Fruit fly (Drosophila melanogaster) whole organism, embryonic: Measurements from ENCODE around the gene CG34026.
A peak's percentile ranks its signal among the peaks of the same experiment; 100 is the strongest.

Experiments used
- Ada2b ChIP-seq: fragments of 200-800 bp; sonication (Bioruptor generic); IDR thresholded peaks from 2 replicates; pipeline ENCODE4 v1.3.6; 2022; ENCODE audit warnings: missing biosample characterization, missing genetic modification characterization
- BtbVII ChIP-seq: fragments of 200-800 bp; sonication (Bioruptor generic); optimal IDR thresholded peaks from 3 replicates; lab custom pipeline; 2017; ENCODE audit warnings: missing biosample characterization, mild to moderate bottlenecking, missing genetic modification characterization
- C15 ChIP-seq: fragments of 200-800 bp; sonication (Bioruptor generic); IDR thresholded peaks from 3 replicates; pipeline ENCODE4 v1.3.6; 2022; ENCODE audit warnings: missing biosample characterization, missing genetic modification characterization
- CG10267 ChIP-seq: fragments of 200-800 bp; sonication (Bioruptor generic); optimal IDR thresholded peaks from 2 replicates; lab custom pipeline; 2018; ENCODE audit warnings: missing biosample characterization, mild to moderate bottlenecking, missing genetic modification characterization, moderate library complexity
- CG11093 ChIP-seq: fragments of 200-800 bp; sonication (Bioruptor generic); IDR thresholded peaks from 3 replicates; pipeline ENCODE4 v1.3.6; 2022; ENCODE audit warnings: missing biosample characterization, missing genetic modification characterization
- CG12391 ChIP-seq: fragments of 200-800 bp; sonication (Bioruptor generic); optimal IDR thresholded peaks from 3 replicates; lab custom pipeline; 2018; ENCODE audit warnings: missing biosample characterization, mild to moderate bottlenecking, missing genetic modification characterization, moderate library complexity
- CG13775 ChIP-seq: fragments of 200-800 bp; sonication (Bioruptor generic); optimal IDR thresholded peaks from 3 replicates; lab custom pipeline; 2017; ENCODE audit warnings: missing biosample characterization, mild to moderate bottlenecking, missing genetic modification characterization
- CG14014 ChIP-seq: fragments of 200-800 bp; sonication (Bioruptor generic); IDR thresholded peaks from 2 replicates; pipeline ENCODE4 v1.3.6; 2022; ENCODE audit warnings: missing biosample characterization, missing genetic modification characterization
- CG14710 ChIP-seq: fragments of 200-800 bp; sonication (Bioruptor generic); optimal IDR thresholded peaks from 3 replicates; lab custom pipeline; 2019; ENCODE audit warnings: missing biosample characterization, mild to moderate bottlenecking, missing genetic modification characterization, moderate library complexity
- CG16779 ChIP-seq: fragments of 200-800 bp; sonication (Bioruptor generic); IDR thresholded peaks from 2 replicates; pipeline ENCODE4 v1.3.6; 2022; ENCODE audit warnings: missing biosample characterization, missing genetic modification characterization
- CG18262 ChIP-seq: fragments of 200-800 bp; optimal IDR thresholded peaks from 3 replicates; lab custom pipeline; 2019; ENCODE audit warnings: missing biosample characterization, mild to moderate bottlenecking, missing genetic modification characterization, moderate library complexity
- CG18619 ChIP-seq: fragments of 200-800 bp; sonication (Bioruptor generic); optimal IDR thresholded peaks from 3 replicates; lab custom pipeline; 2017; ENCODE audit warnings: missing biosample characterization, mild to moderate bottlenecking, missing genetic modification characterization
- CG31365 ChIP-seq: fragments of 200-800 bp; sonication (Bioruptor generic); optimal IDR thresholded peaks from 2 replicates; lab custom pipeline; 2018; ENCODE audit warnings: missing biosample characterization, mild to moderate bottlenecking, missing genetic modification characterization
- CG34422 ChIP-seq: fragments of 200-800 bp; sonication (Bioruptor generic); IDR thresholded peaks from 3 replicates; pipeline ENCODE4 v1.3.6; 2022; ENCODE audit warnings: missing biosample characterization, missing genetic modification characterization
- CG42726 ChIP-seq: fragments of 200-800 bp; sonication (Bioruptor generic); IDR thresholded peaks from 2 replicates; pipeline ENCODE4 v1.3.6; 2022; ENCODE audit warnings: missing biosample characterization, missing genetic modification characterization; ENCODE audit not compliant: partially characterized antibody
- CG4360 ChIP-seq: fragments of 200-800 bp; sonication (Bioruptor generic); IDR thresholded peaks from 2 replicates; pipeline ENCODE4 v1.3.6; 2022; ENCODE audit warnings: missing biosample characterization, missing genetic modification characterization
- CG4820 ChIP-seq: fragments of 200-800 bp; sonication (Bioruptor generic); optimal IDR thresholded peaks from 3 replicates; lab custom pipeline; 2016; ENCODE audit warnings: missing biosample characterization, missing genetic modification characterization
- CG6175 ChIP-seq: fragments of 200-800 bp; sonication (Bioruptor generic); IDR thresholded peaks from 3 replicates; pipeline ENCODE4 v1.3.6; 2022; ENCODE audit warnings: missing biosample characterization, missing genetic modification characterization
- CG6854 ChIP-seq: fragments of 200-800 bp; sonication (Bioruptor generic); optimal IDR thresholded peaks from 3 replicates; lab custom pipeline; 2017; ENCODE audit warnings: missing biosample characterization, mild to moderate bottlenecking, missing genetic modification characterization
- CG7271 ChIP-seq: fragments of 200-800 bp; sonication (Bioruptor generic); optimal IDR thresholded peaks from 2 replicates; lab custom pipeline; 2018; ENCODE audit warnings: missing biosample characterization, mild to moderate bottlenecking, missing genetic modification characterization, moderate library complexity
- CG7745 ChIP-seq: fragments of 200-800 bp; sonication (Bioruptor generic); optimal IDR thresholded peaks from 2 replicates; lab custom pipeline; 2018; ENCODE audit warnings: missing biosample characterization, mild to moderate bottlenecking, missing genetic modification characterization, moderate library complexity
- CG8281 ChIP-seq: fragments of 200-800 bp; sonication (Bioruptor generic); optimal IDR thresholded peaks from 2 replicates; lab custom pipeline; 2018; ENCODE audit warnings: missing biosample characterization, mild to moderate bottlenecking, missing genetic modification characterization, moderate library complexity
- CG8478 ChIP-seq: fragments of >200 bp; optimal IDR thresholded peaks from 2 replicates; lab custom pipeline; 2018
- CG9932 ChIP-seq: fragments of 200-800 bp; sonication (Bioruptor generic); IDR thresholded peaks from 2 replicates; pipeline ENCODE4 v1.3.6; 2022; ENCODE audit warnings: missing biosample characterization, missing genetic modification characterization
- CoRest ChIP-seq: fragments of 200-800 bp; sonication (Bioruptor generic); optimal IDR thresholded peaks from 3 replicates; lab custom pipeline; 2018; ENCODE audit warnings: missing biosample characterization, mild to moderate bottlenecking, missing genetic modification characterization, moderate library complexity
- D19A ChIP-seq: fragments of 200-800 bp; optimal IDR thresholded peaks from 3 replicates; lab custom pipeline; 2019; ENCODE audit warnings: missing biosample characterization, mild to moderate bottlenecking, missing genetic modification characterization, moderate library complexity
- Dfd ChIP-seq, 2 experiments: fragments of >200 bp; optimal IDR thresholded peaks; 2 replicates each; lab custom pipeline; 2017; ENCODE audit warnings: missing biosample characterization in 2 of 2, missing genetic modification characterization in 2 of 2
- ERR ChIP-seq: fragments of 200-800 bp; sonication (Bioruptor generic); optimal IDR thresholded peaks from 2 replicates; lab custom pipeline; 2016; ENCODE audit warnings: missing biosample characterization, missing genetic modification characterization
- Eip74EF ChIP-seq, 2 experiments: fragments of 200-800 bp in 1 of 2; fragments of >200 bp in 1 of 2; sonication (Bioruptor generic) in 1 of 2; optimal IDR thresholded peaks; 2 replicates each; lab custom pipeline; 2017 to 2019; ENCODE audit warnings: missing biosample characterization in 2 of 2, missing genetic modification characterization in 2 of 2, mild to moderate bottlenecking in 1 of 2, moderate library complexity in 1 of 2
- MTF-1 ChIP-seq: fragments of 200-800 bp; sonication (Bioruptor generic); optimal IDR thresholded peaks from 2 replicates; lab custom pipeline; 2018; ENCODE audit warnings: missing biosample characterization, mild to moderate bottlenecking, missing genetic modification characterization, borderline replicate concordance
- Mrtf ChIP-seq: fragments of 200-800 bp; sonication (Bioruptor generic); IDR thresholded peaks from 3 replicates; pipeline ENCODE4 v1.3.6; 2022; ENCODE audit warnings: missing biosample characterization, missing genetic modification characterization
- Myb ChIP-seq: fragments of 200-800 bp; sonication (Bioruptor generic); optimal IDR thresholded peaks from 2 replicates; lab custom pipeline; 2016; ENCODE audit warnings: missing biosample characterization, missing genetic modification characterization
- NC2β ChIP-seq: fragments of 200-800 bp; sonication (Bioruptor generic); optimal IDR thresholded peaks from 2 replicates; lab custom pipeline; 2016; ENCODE audit warnings: missing biosample characterization, missing genetic modification characterization
- PHDP ChIP-seq: fragments of 200-800 bp; sonication (Bioruptor generic); optimal IDR thresholded peaks from 3 replicates; lab custom pipeline; 2018; ENCODE audit warnings: missing biosample characterization, mild to moderate bottlenecking, missing genetic modification characterization, moderate library complexity
- Pdp1 ChIP-seq, 2 experiments: fragments of 200-800 bp; sonication (Bioruptor generic); optimal IDR thresholded peaks; 3 replicates each; lab custom pipeline; 2016; ENCODE audit warnings: missing biosample characterization in 2 of 2, missing genetic modification characterization in 2 of 2, mild to moderate bottlenecking in 1 of 2, moderate library complexity in 1 of 2
- Ssrp ChIP-seq: fragments of 200-800 bp; sonication (Bioruptor generic); optimal IDR thresholded peaks from 2 replicates; lab custom pipeline; 2018; ENCODE audit warnings: missing biosample characterization, mild to moderate bottlenecking, missing genetic modification characterization, moderate library complexity
- ase ChIP-seq: fragments of 200-800 bp; sonication (Bioruptor generic); IDR thresholded peaks from 3 replicates; pipeline ENCODE4 v1.3.6; 2022; ENCODE audit warnings: missing biosample characterization, missing genetic modification characterization
- bigmax ChIP-seq: fragments of 200-800 bp; sonication (Bioruptor generic); optimal IDR thresholded peaks from 2 replicates; lab custom pipeline; 2018; ENCODE audit warnings: missing biosample characterization, mild to moderate bottlenecking, missing genetic modification characterization
- bsh ChIP-seq, 2 experiments: fragments of 200-800 bp; sonication (Bioruptor generic); optimal IDR thresholded peaks; 2 replicates each; lab custom pipeline; 2017 to 2018; ENCODE audit warnings: mild to moderate bottlenecking in 2 of 2, missing biosample characterization in 2 of 2, missing genetic modification characterization in 2 of 2, moderate library complexity in 1 of 2
- ewg ChIP-seq: fragments of 200-800 bp; sonication (Bioruptor generic); optimal IDR thresholded peaks from 3 replicates; lab custom pipeline; 2017; ENCODE audit warnings: mild to moderate bottlenecking, missing biosample characterization, missing genetic modification reagents, missing genetic modification characterization
- fd102C ChIP-seq: fragments of 200-800 bp; sonication (Bioruptor generic); optimal IDR thresholded peaks from 2 replicates; lab custom pipeline; 2018; ENCODE audit warnings: missing biosample characterization, mild to moderate bottlenecking, missing genetic modification characterization, moderate library complexity
- grau ChIP-seq: fragments of 200-800 bp; optimal IDR thresholded peaks from 3 replicates; lab custom pipeline; 2019; ENCODE audit warnings: missing biosample characterization, mild to moderate bottlenecking, missing genetic modification characterization, moderate library complexity
- ind ChIP-seq: fragments of 200-800 bp; sonication (Bioruptor generic); optimal IDR thresholded peaks from 3 replicates; lab custom pipeline; 2016; ENCODE audit warnings: missing biosample characterization, missing genetic modification characterization
- org-1 ChIP-seq: fragments of 200-800 bp; sonication (Bioruptor generic); optimal IDR thresholded peaks from 2 replicates; lab custom pipeline; 2017; ENCODE audit warnings: missing biosample characterization, missing genetic modification characterization
- otp ChIP-seq: fragments of 200-800 bp; sonication (Bioruptor generic); IDR thresholded peaks from 3 replicates; pipeline ENCODE4, ENCODE4 v1.3.6; 2022; ENCODE audit warnings: missing biosample characterization, missing genetic modification characterization
- pho ChIP-seq: fragments of 200-800 bp; sonication (Bioruptor generic); optimal IDR thresholded peaks from 2 replicates; lab custom pipeline; 2016; ENCODE audit warnings: missing biosample characterization, missing genetic modification characterization
- phol ChIP-seq: fragments of 200-800 bp; sonication (Bioruptor generic); optimal IDR thresholded peaks from 3 replicates; lab custom pipeline; 2018; ENCODE audit warnings: missing biosample characterization, mild to moderate bottlenecking, missing genetic modification characterization, moderate library complexity
- run ChIP-seq: fragments of 200-800 bp; sonication (Bioruptor generic); optimal IDR thresholded peaks from 3 replicates; lab custom pipeline; 2018; ENCODE audit warnings: missing biosample characterization, mild to moderate bottlenecking, missing genetic modification characterization
- slou ChIP-seq: fragments of 200-800 bp; sonication (Bioruptor generic); optimal IDR thresholded peaks from 3 replicates; lab custom pipeline; 2016; ENCODE audit warnings: missing biosample characterization, missing genetic modification characterization
- tna ChIP-seq: fragments of 200-800 bp; sonication (Bioruptor generic); IDR thresholded peaks from 2 replicates; pipeline ENCODE4 v1.3.6; 2022; ENCODE audit warnings: missing biosample characterization, missing genetic modification characterization; ENCODE audit not compliant: partially characterized antibody
- trem ChIP-seq: fragments of 200-800 bp; optimal IDR thresholded peaks from 3 replicates; lab custom pipeline; 2019; ENCODE audit warnings: missing biosample characterization, mild to moderate bottlenecking, missing genetic modification characterization, moderate library complexity

CG34026 gene

DNA sequence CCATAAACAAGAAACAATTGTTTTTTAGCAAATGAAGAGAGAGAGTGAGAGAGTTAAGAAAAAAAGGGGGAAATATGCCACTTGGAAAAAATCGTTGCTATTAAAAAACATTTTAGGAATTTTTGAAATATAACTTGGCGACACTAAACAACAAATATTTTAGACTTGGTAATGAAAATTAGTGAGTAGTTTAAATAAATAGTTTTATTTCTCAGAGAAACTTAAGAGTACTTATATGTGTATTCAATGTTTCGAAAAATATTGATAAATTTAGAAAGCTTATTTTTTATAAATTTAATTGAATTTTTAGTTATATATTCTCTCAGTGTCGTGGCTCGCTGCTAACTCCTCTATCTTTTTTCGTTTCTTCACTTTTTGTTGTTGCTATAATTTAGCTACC, 47.7 kb upstream of the CG34026 start (continued):
- TF ChIP-seq CG42726 (GFP tag; lab: Robert Waterston, UW) (no peak), C15 (GFP tag; lab: Robert Waterston, UW) (no peak), Ssrp (tag; lab: Kevin White, UChicago) (peak; percentile 19), CG10267 (tag; lab: Kevin White, UChicago) (peak; percentile 33), MTF-1 (GFP tag; lab: Kevin White, UChicago) (no peak), CG13775 (no peak), slou (no peak), ind (no peak), Mrtf (GFP tag; lab: Robert Waterston, UW) (no peak), ewg (GFP tag; lab: Kevin White, UChicago) (no peak), trem (tag; lab: Kevin White, UChicago) (no peak), CG8478 (lab: Kevin White, UChicago) (no peak), CG4360 (no peak), NC2β (GFP tag; lab: Kevin White, UChicago) (no peak), Dfd (GFP tag; optimal IDR thresholded peaks at IDR 0.05; lab: Kevin White, UChicago) (no peak), ase (GFP tag; lab: Robert Waterston, UW) (no peak), Eip74EF (GFP tag; optimal IDR thresholded peaks at IDR 0.05; lab: Kevin White, UChicago) (peak in 1 of 2 experiments; percentile 1), bigmax (no peak), ERR (GFP tag; lab: Kevin White, UChicago) (no peak), CG6854 (GFP tag; lab: Kevin White, UChicago) (no peak), CG7271 (tag; lab: Kevin White, UChicago) (no peak), otp (GFP tag; lab: Robert Waterston, UW) (no peak), phol (tag; lab: Kevin White, UChicago) (peak; percentile 57), CG18262 (tag; lab: Kevin White, UChicago) (peak; percentile 60), CG6175 (GFP tag; lab: Robert Waterston, UW) (no peak), tna (no peak), CG11093 (GFP tag; lab: Robert Waterston, UW) (no peak), BtbVII (no peak), D19A (tag; lab: Kevin White, UChicago) (peak; percentile 22), CG31365 (tag; lab: Kevin White, UChicago) (no peak), CG14710 (tag; lab: Kevin White, UChicago) (peak; percentile 30), CG34422 (GFP tag; lab: Robert Waterston, UW) (no peak), CG16779 (GFP tag; lab: Robert Waterston, UW) (no peak), run (tag; lab: Kevin White, UChicago) (no peak), CG12391 (tag; lab: Kevin White, UChicago) (peak; percentile 15), CG18619 (no peak), CoRest (tag; lab: Kevin White, UChicago) (peak; percentile 7), pho (GFP tag; lab: Kevin White, UChicago) (no peak), CG8281 (tag; lab: Kevin White, UChicago) (no peak), CG14014 (GFP tag; lab: Robert Waterston, UW) (no peak), CG9932 (GFP tag; lab: Robert Waterston, UW) (no peak), fd102C (GFP tag; lab: Kevin White, UChicago) (no peak), Myb (GFP tag; lab: Kevin White, UChicago) (no peak), CG4820 (no peak), Pdp1 (GFP tag; optimal IDR thresholded peaks at IDR 0.05; lab: Kevin White, UChicago) (no peak), Ada2b (no peak), bsh (GFP tag; optimal IDR thresholded peaks at IDR 0.05; lab: Kevin White, UChicago) (peak in 1 of 2 experiments; percentile 26), PHDP (no peak), org-1 (no peak), CG7745 (tag; lab: Kevin White, UChicago) (no peak), grau (peak; percentile 20)
